Worm (Caenorhabditis elegans) whole organism, young adult: ENCODE measurements around the gene C18B2.4.

Experiments
- B0019.2 ChIP-seq: fragments of 200-800 bp; sonication (Bioruptor generic); conservative IDR thresholded peaks from 2 replicates; pipeline ENCODE4 v1.3.6; 2022; ENCODE audit warnings: missing genetic modification reagents, missing genetic modification characterization, missing compliant biosample characterization
- C17E4.6 ChIP-seq: fragments of 200-800 bp; sonication (Bioruptor generic); IDR thresholded peaks from 2 replicates; pipeline ENCODE4 v1.3.6; 2022; ENCODE audit warnings: missing genetic modification reagents, missing genetic modification characterization, missing compliant biosample characterization
- K11D2.4 ChIP-seq: fragments of 200-800 bp; sonication (Bioruptor generic); IDR thresholded peaks from 2 replicates; pipeline ENCODE4 v1.3.6; 2022; ENCODE audit warnings: missing genetic modification reagents, missing genetic modification characterization, missing compliant biosample characterization
- T07F8.4 ChIP-seq: sonication (generic microtip); optimal IDR thresholded peaks from 2 replicates; lab custom pipeline; 2016; ENCODE audit warnings: mild to moderate bottlenecking, missing genetic modification characterization, moderate library complexity, missing compliant biosample characterization
- Y53G8AR.9 ChIP-seq: fragments of 200-800 bp; sonication (Bioruptor generic); conservative IDR thresholded peaks from 2 replicates; pipeline ENCODE4 v1.3.6; 2022; ENCODE audit warnings: missing genetic modification reagents, missing genetic modification characterization, missing compliant biosample characterization
- ZK185.1 ChIP-seq: sonication (generic microtip); optimal IDR thresholded peaks from 2 replicates; lab custom pipeline; 2016; ENCODE audit warnings: mild to moderate bottlenecking, missing genetic modification characterization, missing compliant biosample characterization; ENCODE audit not compliant: poor library complexity, severe bottlenecking
- aptf-2 ChIP-seq: fragments of 200-800 bp; sonication (Bioruptor generic); conservative IDR thresholded peaks from 2 replicates; pipeline ENCODE4 v1.3.6; 2022; ENCODE audit warnings: missing genetic modification reagents, missing genetic modification characterization, missing compliant biosample characterization
- atf-7 ChIP-seq: sonication (generic microtip); optimal IDR thresholded peaks from 2 replicates; lab custom pipeline; 2017; ENCODE audit warnings: mild to moderate bottlenecking, missing genetic modification characterization, missing compliant biosample characterization
- attf-3 ChIP-seq: fragments of 200-800 bp; sonication (Bioruptor generic); conservative IDR thresholded peaks from 2 replicates; pipeline ENCODE4 v1.3.6; 2022; ENCODE audit warnings: missing genetic modification reagents, missing genetic modification characterization, missing compliant biosample characterization
- attf-5 ChIP-seq: fragments of 200-800 bp; sonication (Bioruptor generic); optimal IDR thresholded peaks from 2 replicates; lab custom pipeline; 2018; ENCODE audit warnings: mild to moderate bottlenecking, missing genetic modification characterization, missing compliant biosample characterization
- attf-6 ChIP-seq: fragments of 200-800 bp; sonication (Bioruptor generic); IDR thresholded peaks from 2 replicates; pipeline ENCODE4 v1.3.6; 2022; ENCODE audit warnings: missing genetic modification reagents, missing genetic modification characterization, missing compliant biosample characterization
- cebp-2 ChIP-seq: fragments of 200-800 bp; sonication (Bioruptor generic); IDR thresholded peaks from 2 replicates; pipeline ENCODE4 v1.3.6; 2022; ENCODE audit warnings: missing genetic modification characterization, missing compliant biosample characterization
- ceh-91 ChIP-seq: fragments of 200-800 bp; sonication (Bioruptor generic); IDR thresholded peaks from 2 replicates; pipeline ENCODE4 v1.3.6; 2022; ENCODE audit warnings: missing genetic modification reagents, missing genetic modification characterization, missing compliant biosample characterization
- die-1 ChIP-seq: sonication (generic microtip); optimal IDR thresholded peaks from 2 replicates; lab custom pipeline; 2016; ENCODE audit warnings: missing genotype, mild to moderate bottlenecking, missing genetic modification characterization, missing compliant biosample characterization
- dox-1 ChIP-seq: fragments of 200-800 bp; sonication (Bioruptor generic); IDR thresholded peaks from 2 replicates; pipeline ENCODE4 v1.3.6; 2022; ENCODE audit warnings: missing genetic modification reagents, missing genetic modification characterization, missing compliant biosample characterization
- ets-4 ChIP-seq: fragments of 200-800 bp; sonication (Bioruptor generic); optimal IDR thresholded peaks from 2 replicates; lab custom pipeline; 2018; ENCODE audit warnings: mild to moderate bottlenecking, missing genetic modification characterization, missing compliant biosample characterization
- fkh-3 ChIP-seq: sonication (generic microtip); optimal IDR thresholded peaks from 2 replicates; lab custom pipeline; 2016; ENCODE audit warnings: mild to moderate bottlenecking, missing genetic modification characterization, missing compliant biosample characterization
- him-1 ChIP-seq: sonication (generic microtip); optimal IDR thresholded peaks from 2 replicates; lab custom pipeline; 2016; ENCODE audit warnings: missing genotype, missing genetic modification reagents, missing genetic modification characterization, missing compliant biosample characterization
- hlh-26 ChIP-seq: fragments of 200-800 bp; sonication (Bioruptor generic); conservative IDR thresholded peaks from 2 replicates; pipeline ENCODE4 v1.3.6; 2022; ENCODE audit warnings: missing genetic modification reagents, missing genetic modification characterization, missing compliant biosample characterization
- hmg-1.2 ChIP-seq: fragments of 200-800 bp; sonication (Bioruptor generic); IDR thresholded peaks from 2 replicates; pipeline ENCODE4 v1.3.6; 2022; ENCODE audit warnings: missing genetic modification reagents, missing genetic modification characterization, missing compliant biosample characterization
- hsf-1 ChIP-seq: fragments of 200-800 bp; sonication (Bioruptor generic); IDR thresholded peaks from 2 replicates; pipeline ENCODE4 v1.3.6; 2022; ENCODE audit warnings: missing genetic modification reagents, missing genetic modification characterization, missing compliant biosample characterization
- lin-35 ChIP-seq, 3 experiments: fragments of 150-350 bp in 2 of 3; sonication (generic microtip) in 1 of 3; optimal IDR thresholded peaks; 2 replicates each; lab custom pipeline; 2014 to 2018; ENCODE audit warnings: missing biosample characterization in 3 of 3, missing genetic modification characterization in 3 of 3, missing genetic modification reagents in 3 of 3
- lin-40 ChIP-seq: sonication (generic microtip); optimal IDR thresholded peaks from 2 replicates; lab custom pipeline; 2016; ENCODE audit warnings: missing genetic modification characterization, mild to moderate bottlenecking, missing compliant biosample characterization, missing genotype, missing genetic modification reagents
- nfya-2 ChIP-seq: fragments of 200-800 bp; sonication (Bioruptor generic); IDR thresholded peaks from 2 replicates; pipeline ENCODE4 v1.3.6; 2022; ENCODE audit warnings: missing genetic modification reagents, missing genetic modification characterization, missing compliant biosample characterization
- nfyb-1 ChIP-seq: fragments of 200-800 bp; sonication (Bioruptor generic); IDR thresholded peaks from 2 replicates; pipeline ENCODE4 v1.3.6; 2022; ENCODE audit warnings: missing genetic modification reagents, missing genetic modification characterization, missing compliant biosample characterization
- nhr-120 ChIP-seq: fragments of 200-800 bp; sonication (Bioruptor generic); IDR thresholded peaks from 2 replicates; pipeline ENCODE4 v1.3.6; 2022; ENCODE audit warnings: missing genetic modification characterization, missing compliant biosample characterization
- nhr-179 ChIP-seq: sonication (generic microtip); optimal IDR thresholded peaks from 2 replicates; lab custom pipeline; 2016; ENCODE audit warnings: mild to moderate bottlenecking, missing genetic modification characterization, missing compliant biosample characterization
- rec-8 ChIP-seq, 2 experiments: sonication (generic microtip); optimal IDR thresholded peaks; 2 replicates each; lab custom pipeline; 2016; ENCODE audit warnings: mild to moderate bottlenecking in 2 of 2, missing genetic modification characterization in 2 of 2, missing genetic modification reagents in 2 of 2, missing genotype in 2 of 2, missing biosample characterization in 1 of 2, missing compliant biosample characterization in 1 of 2, moderate library complexity in 1 of 2
- snpc-1.3 ChIP-seq: sonication (generic microtip); optimal IDR thresholded peaks from 2 replicates; lab custom pipeline; 2017; ENCODE audit warnings: missing genetic modification characterization, mild to moderate bottlenecking, missing compliant biosample characterization, antibody characterized with exemption, moderate library complexity, missing genotype, missing genetic modification reagents; ENCODE audit not compliant: insufficient read depth
- sptf-2 ChIP-seq: fragments of 200-800 bp; sonication (Bioruptor generic); optimal IDR thresholded peaks from 2 replicates; lab custom pipeline; 2018; ENCODE audit warnings: mild to moderate bottlenecking, missing genetic modification characterization, missing compliant biosample characterization
- unc-62 ChIP-seq: fragments of 150-350 bp; optimal IDR thresholded peaks from 2 replicates; lab custom pipeline; 2014; ENCODE audit warnings: missing biosample characterization, missing genetic modification reagents, missing genetic modification characterization
- zfh-2 ChIP-seq: fragments of 200-800 bp; sonication (Bioruptor generic); conservative IDR thresholded peaks from 2 replicates; pipeline ENCODE4 v1.3.6; 2022; ENCODE audit warnings: missing genetic modification reagents, missing genetic modification characterization, missing compliant biosample characterization
- ztf-25 ChIP-seq: fragments of 200-800 bp; sonication (Bioruptor generic); IDR thresholded peaks from 2 replicates; pipeline ENCODE4 v1.3.6; 2022; ENCODE audit warnings: missing genetic modification reagents, missing genetic modification characterization, missing compliant biosample characterization

C18B2.4 gene

DNA sequence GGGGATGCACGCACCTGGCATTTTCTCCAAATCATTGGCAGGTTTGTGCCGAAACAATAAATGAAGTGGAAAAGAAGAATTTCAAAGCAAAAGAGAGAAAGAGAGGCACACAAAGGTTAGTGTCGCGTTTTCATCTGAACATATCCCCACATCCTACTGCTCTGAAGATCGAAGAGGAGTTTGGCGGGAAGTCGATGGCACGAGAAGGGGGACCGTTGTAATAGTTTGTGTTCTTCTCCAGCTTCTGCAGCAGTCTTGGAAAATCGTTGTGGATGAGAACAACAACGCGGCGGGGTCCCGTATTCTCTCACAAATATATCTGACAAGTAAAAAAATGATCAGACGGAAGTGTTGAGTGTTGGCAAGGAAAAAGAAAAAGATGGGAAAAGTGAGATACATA is 40.4 kb upstream of the C18B2.4 start:
- TF ChIP-seq hlh-26 (GFP tag; lab: Robert Waterston, UW) = no peak
- 0 out of 2 replicates have a peak, but pooled peaks have one; percentile 39 for TF ChIP-seq hsf-1 (GFP tag; lab: Robert Waterston, UW)
- TF ChIP-seq K11D2.4 = 0 out of 2 replicates have a peak, but pooled peaks have one; percentile 20
- TF ChIP-seq die-1 (tag; lab: Kevin White, UChicago) = no peak

DNA sequence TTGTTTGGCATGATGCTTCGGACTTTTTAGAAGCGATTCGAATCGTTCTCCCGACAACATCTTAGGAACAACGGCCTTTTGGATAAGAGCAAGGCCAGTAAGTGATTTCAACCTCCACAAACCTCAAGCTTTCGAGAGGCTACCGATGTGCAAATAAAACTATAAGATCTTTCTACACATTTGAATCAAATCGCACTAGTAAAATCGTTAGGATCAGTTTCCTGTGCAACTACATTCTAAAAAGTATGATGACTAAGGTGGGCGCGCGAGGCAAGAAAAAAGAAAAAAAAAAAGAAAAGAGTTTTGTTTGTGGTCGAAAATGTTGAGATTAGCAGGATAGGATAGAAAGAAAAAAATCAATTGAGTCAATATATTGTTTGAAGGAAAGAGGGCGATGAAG is 39.3 kb upstream of the C18B2.4 start, which contains the start of gene tmem-24:
Gene tmem-24, minus strand, starts transcription at position 101 of the 400 bp plus-strand sequence.
- TF ChIP-seq nhr-179 (no peak), dox-1 (GFP tag; lab: Robert Waterston, UW) (no peak), hmg-1.2 (GFP tag; lab: Robert Waterston, UW) (no peak), cebp-2 (GFP tag; lab: Robert Waterston, UW) (no peak), attf-3 (GFP tag; lab: Robert Waterston, UW) (no peak), aptf-2 (GFP tag; lab: Robert Waterston, UW) (no peak), lin-40 (tag; lab: Kevin White, UChicago) (no peak), unc-62 (GFP tag; lab: Kevin White, UChicago) (no peak), nfya-2 (GFP tag; lab: Robert Waterston, UW) (no peak), attf-5 (no peak), ZK185.1 (tag; lab: Kevin White, UChicago) (no peak), T07F8.4 (no peak), rec-8 (tag; optimal IDR thresholded peaks at IDR 0.05; lab: Kevin White, UChicago) (no peak), ztf-25 (GFP tag; lab: Robert Waterston, UW) (no peak), him-1 (no peak), nfyb-1 (GFP tag; lab: Robert Waterston, UW) (no peak), ceh-91 (GFP tag; lab: Robert Waterston, UW) (no peak), B0019.2 (GFP tag; lab: Robert Waterston, UW) (no peak), sptf-2 (no peak)

DNA sequence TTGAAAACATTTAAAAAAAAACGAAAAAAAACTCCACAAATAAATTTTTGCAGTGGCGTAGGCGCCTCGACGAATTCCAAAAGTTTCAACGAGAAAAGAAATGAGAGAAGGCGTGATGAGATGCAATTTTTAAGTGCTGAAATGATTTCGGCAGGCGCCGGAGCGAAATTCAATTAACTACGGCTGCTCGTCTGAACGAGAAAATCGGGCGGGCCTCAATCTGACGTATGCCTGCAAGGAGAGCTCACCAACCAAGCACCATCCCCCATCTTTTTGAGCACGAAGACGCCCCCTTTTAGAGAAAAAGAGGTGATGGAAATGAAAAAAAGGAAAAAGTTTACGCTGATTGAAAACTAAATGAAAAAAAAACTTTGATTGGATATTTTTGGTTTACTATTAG is 29.2 kb upstream of the C18B2.4 start:
- TF ChIP-seq nfyb-1 (GFP tag; lab: Robert Waterston, UW) (0 out of 2 replicates have a peak, but pooled peaks have one; percentile 19), attf-6 (GFP tag; lab: Robert Waterston, UW) (no peak)

DNA sequence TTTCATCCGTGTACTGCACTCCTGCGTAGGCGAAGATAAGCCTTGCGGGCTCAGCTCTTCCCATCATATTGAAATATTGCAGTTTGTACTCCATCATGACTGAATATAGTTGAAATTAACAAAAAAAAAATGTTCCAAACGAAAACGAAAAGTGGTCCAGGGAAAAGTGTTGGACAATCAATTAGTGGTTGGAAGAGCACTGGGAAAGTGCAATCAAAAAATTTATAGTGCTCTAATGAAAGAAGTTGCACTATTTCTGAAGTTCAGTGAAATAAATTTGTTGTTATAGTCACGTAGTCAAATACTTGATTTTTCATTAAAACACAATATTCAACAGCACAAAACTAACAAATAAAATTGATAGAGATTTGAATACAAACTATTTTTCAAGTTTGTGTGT is 28.1 kb upstream of the C18B2.4 start, which contains the start of gene gst-11:
Gene gst-11, minus strand, starts transcription at position 101 of the 400 bp plus-strand sequence.
- TF ChIP-seq fkh-3 (tag; lab: Kevin White, UChicago) = no peak
- no peak for TF ChIP-seq die-1 (tag; lab: Kevin White, UChicago)
- TF ChIP-seq ets-4 = no peak
- no peak for TF ChIP-seq nhr-120
- no peak for TF ChIP-seq T07F8.4
- TF ChIP-seq Y53G8AR.9 (GFP tag; lab: Robert Waterston, UW) = no peak
- no peak for TF ChIP-seq lin-35 (GFP tag; optimal IDR thresholded peaks at IDR 0.05; lab: Kevin White, UChicago)
- no peak for TF ChIP-seq C17E4.6
- TF ChIP-seq zfh-2 (GFP tag; lab: Robert Waterston, UW) = no peak
- no peak for TF ChIP-seq atf-7 (tag; lab: Kevin White, UChicago)
- no peak for TF ChIP-seq snpc-1.3 (tag; lab: Kevin White, UChicago)
